Fruit fly (Drosophila melanogaster) whole organism, prepupa: ENCODE measurements around the gene brwl.
A peak's percentile ranks its signal among the peaks of the same experiment; 100 is the strongest.

Experiments used
- CG10631 ChIP-seq: fragments of 200-800 bp; sonication (Bioruptor generic); optimal IDR thresholded peaks from 2 replicates; lab custom pipeline; 2016; ENCODE audit warnings: missing biosample characterization, missing genetic modification characterization
- CG10669 ChIP-seq: fragments of 200-800 bp; sonication (Bioruptor generic); optimal IDR thresholded peaks from 3 replicates; lab custom pipeline; 2018; ENCODE audit warnings: missing biosample characterization, mild to moderate bottlenecking, missing genetic modification characterization, moderate library complexity
- CG11762 ChIP-seq: fragments of 200-800 bp; sonication (Bioruptor generic); optimal IDR thresholded peaks from 3 replicates; lab custom pipeline; 2016; ENCODE audit warnings: missing biosample characterization, missing genetic modification characterization; ENCODE audit not compliant: insufficient read depth
- CG11902 ChIP-seq: fragments of 200-800 bp; sonication (Bioruptor generic); optimal IDR thresholded peaks from 3 replicates; lab custom pipeline; 2016; ENCODE audit warnings: missing biosample characterization, missing genetic modification characterization
- CG15336 ChIP-seq: fragments of 200-800 bp; sonication (Bioruptor generic); IDR thresholded peaks from 2 replicates; pipeline ENCODE4 v1.3.6; 2022; ENCODE audit warnings: missing biosample characterization, missing genetic modification characterization
- CG32006 ChIP-seq: fragments of 200-800 bp; sonication (Bioruptor generic); optimal IDR thresholded peaks from 3 replicates; lab custom pipeline; 2017; ENCODE audit warnings: missing biosample characterization, mild to moderate bottlenecking, missing genetic modification characterization
- CG34406 ChIP-seq: fragments of 200-800 bp; sonication (Bioruptor generic); optimal IDR thresholded peaks from 3 replicates; lab custom pipeline; 2016; ENCODE audit warnings: missing biosample characterization, missing genetic modification characterization
- CG3919 ChIP-seq: fragments of 200-800 bp; sonication (Bioruptor generic); optimal IDR thresholded peaks from 3 replicates; lab custom pipeline; 2016; ENCODE audit warnings: missing biosample characterization, missing genetic modification characterization
- CG4318 ChIP-seq: fragments of 200-800 bp; sonication (Bioruptor generic); optimal IDR thresholded peaks from 3 replicates; lab custom pipeline; 2017; ENCODE audit warnings: missing biosample characterization, mild to moderate bottlenecking, missing genetic modification characterization
- CG6276 ChIP-seq: fragments of 200-800 bp; sonication (Bioruptor generic); optimal IDR thresholded peaks from 2 replicates; lab custom pipeline; 2017; ENCODE audit warnings: missing biosample characterization, mild to moderate bottlenecking, missing genetic modification characterization
- CG6792 ChIP-seq: fragments of 200-800 bp; sonication (Bioruptor generic); optimal IDR thresholded peaks from 3 replicates; lab custom pipeline; 2016; ENCODE audit warnings: missing biosample characterization, missing genetic modification characterization
- CG8119 ChIP-seq: fragments of 200-800 bp; sonication (Bioruptor generic); IDR thresholded peaks from 3 replicates; pipeline ENCODE4 v1.3.6; 2022; ENCODE audit warnings: missing biosample characterization, missing genetic modification characterization
- CG8632 ChIP-seq: fragments of 200-800 bp; sonication (Bioruptor generic); optimal IDR thresholded peaks from 3 replicates; lab custom pipeline; 2016; ENCODE audit warnings: missing biosample characterization, missing genetic modification characterization
- CG9139 ChIP-seq: fragments of 200-800 bp; sonication (Bioruptor generic); optimal IDR thresholded peaks from 3 replicates; lab custom pipeline; 2017; ENCODE audit warnings: missing biosample characterization, mild to moderate bottlenecking, missing genetic modification characterization
- Eip75B ChIP-seq: fragments of 200-800 bp; sonication (Bioruptor generic); optimal IDR thresholded peaks from 3 replicates; lab custom pipeline; 2016; ENCODE audit warnings: missing biosample characterization, missing genetic modification characterization
- Eip78C ChIP-seq: fragments of 200-800 bp; sonication (Bioruptor generic); peaks from one replicate; lab custom pipeline; 2016; ENCODE audit warnings: missing biosample characterization, missing genetic modification characterization
- Eip93F ChIP-seq: fragments of 200-800 bp; sonication (Bioruptor generic); optimal IDR thresholded peaks from 2 replicates; lab custom pipeline; 2016; ENCODE audit warnings: missing biosample characterization, mild to moderate bottlenecking, missing genetic modification characterization
- Ets96B ChIP-seq: fragments of 200-800 bp; optimal IDR thresholded peaks from 2 replicates; lab custom pipeline; 2019; ENCODE audit warnings: missing biosample characterization, mild to moderate bottlenecking, missing genetic modification characterization, moderate library complexity
- Gug ChIP-seq: fragments of 200-800 bp; sonication (Bioruptor generic); IDR thresholded peaks from 2 replicates; pipeline ENCODE4 v1.3.6; 2022; ENCODE audit warnings: missing biosample characterization, missing genetic modification characterization
- Hr38 ChIP-seq: sonication (Bioruptor generic); optimal IDR thresholded peaks from 2 replicates; lab custom pipeline; 2016; ENCODE audit warnings: missing biosample characterization, missing genetic modification characterization
- Hr39 ChIP-seq: fragments of 200-800 bp; sonication (Bioruptor generic); optimal IDR thresholded peaks from 2 replicates; lab custom pipeline; 2016; ENCODE audit warnings: missing biosample characterization, missing genetic modification characterization
- Hr4 ChIP-seq: fragments of 200-800 bp; sonication (Bioruptor generic); optimal IDR thresholded peaks from 3 replicates; lab custom pipeline; 2016; ENCODE audit warnings: missing biosample characterization, missing genetic modification characterization
- Lpt ChIP-seq: fragments of 200-800 bp; sonication (Bioruptor generic); optimal IDR thresholded peaks from 3 replicates; lab custom pipeline; 2016; ENCODE audit warnings: missing biosample characterization, missing genetic modification characterization
- OdsH ChIP-seq: fragments of 200-800 bp; sonication (Bioruptor generic); optimal IDR thresholded peaks from 3 replicates; lab custom pipeline; 2016; ENCODE audit warnings: missing biosample characterization, missing genetic modification characterization
- Smox ChIP-seq: fragments of 200-800 bp; sonication (Bioruptor generic); optimal IDR thresholded peaks from 3 replicates; lab custom pipeline; 2016; ENCODE audit warnings: missing biosample characterization, missing genetic modification characterization
- Sox15 ChIP-seq: fragments of 200-800 bp; sonication (Bioruptor generic); optimal IDR thresholded peaks from 3 replicates; lab custom pipeline; 2016; ENCODE audit warnings: missing biosample characterization, missing genetic modification characterization
- achi ChIP-seq: fragments of 200-800 bp; sonication (Bioruptor generic); optimal IDR thresholded peaks from 3 replicates; lab custom pipeline; 2016; ENCODE audit warnings: missing biosample characterization, missing genetic modification characterization
- acj6 ChIP-seq: fragments of 200-800 bp; sonication (Bioruptor generic); optimal IDR thresholded peaks from 3 replicates; lab custom pipeline; 2016; ENCODE audit warnings: missing biosample characterization, missing genetic modification characterization
- cyc ChIP-seq: fragments of 200-800 bp; sonication (Bioruptor generic); optimal IDR thresholded peaks from 3 replicates; lab custom pipeline; 2016; ENCODE audit warnings: missing biosample characterization, missing genetic modification characterization
- dac ChIP-seq: fragments of 200-800 bp; sonication (Bioruptor generic); optimal IDR thresholded peaks from 2 replicates; lab custom pipeline; 2017; ENCODE audit warnings: missing biosample characterization, mild to moderate bottlenecking, missing genetic modification characterization
- eg ChIP-seq: fragments of 200-800 bp; sonication (Bioruptor generic); IDR thresholded peaks from 3 replicates; pipeline ENCODE4 v1.3.6; 2022; ENCODE audit warnings: missing biosample characterization, missing genetic modification characterization
- esn ChIP-seq: fragments of 200-800 bp; sonication (Bioruptor generic); optimal IDR thresholded peaks from 2 replicates; lab custom pipeline; 2016; ENCODE audit warnings: missing biosample characterization, mild to moderate bottlenecking, missing genetic modification characterization, moderate library complexity
- fd85E ChIP-seq: fragments of 200-800 bp; sonication (Bioruptor generic); optimal IDR thresholded peaks from 3 replicates; lab custom pipeline; 2016; ENCODE audit warnings: missing biosample characterization, missing genetic modification characterization
- fkh ChIP-seq: fragments of 200-800 bp; sonication (Bioruptor generic); optimal IDR thresholded peaks from 3 replicates; lab custom pipeline; 2017; ENCODE audit warnings: missing biosample characterization, mild to moderate bottlenecking, missing genetic modification characterization, moderate library complexity
- lz ChIP-seq: fragments of 200-800 bp; sonication (Bioruptor generic); optimal IDR thresholded peaks from 3 replicates; lab custom pipeline; 2016; ENCODE audit warnings: missing biosample characterization, missing genetic modification characterization
- net ChIP-seq: fragments of 200-800 bp; sonication (Bioruptor generic); optimal IDR thresholded peaks from 3 replicates; lab custom pipeline; 2016; ENCODE audit warnings: missing biosample characterization, missing genetic modification characterization
- pdm3 ChIP-seq: fragments of 200-800 bp; sonication (Bioruptor generic); optimal IDR thresholded peaks from 3 replicates; lab custom pipeline; 2016; ENCODE audit warnings: missing biosample characterization, missing genetic modification characterization
- salr ChIP-seq, 2 experiments: fragments of 200-800 bp; sonication (Bioruptor generic); optimal IDR thresholded peaks; 3 replicates each; lab custom pipeline; 2016 to 2018; ENCODE audit warnings: missing biosample characterization in 2 of 2, missing genetic modification characterization in 2 of 2, mild to moderate bottlenecking in 1 of 2
- spab ChIP-seq: fragments of 200-800 bp; sonication (Bioruptor generic); optimal IDR thresholded peaks from 2 replicates; lab custom pipeline; 2017; ENCODE audit warnings: missing biosample characterization, mild to moderate bottlenecking, missing genetic modification characterization, missing genetic modification reagents
- ss ChIP-seq, 2 experiments: fragments of 200-800 bp; sonication (Bioruptor generic); optimal IDR thresholded peaks; 2 replicates in 1 of 2; 3 replicates in 1 of 2; lab custom pipeline; 2017 to 2018; ENCODE audit warnings: mild to moderate bottlenecking in 2 of 2, missing biosample characterization in 2 of 2, missing genetic modification characterization in 2 of 2, moderate library complexity in 1 of 2
- topi ChIP-seq: fragments of 200-800 bp; sonication (Bioruptor generic); optimal IDR thresholded peaks from 3 replicates; lab custom pipeline; 2016; ENCODE audit warnings: missing biosample characterization, missing genetic modification characterization
- vri ChIP-seq: fragments of 200-800 bp; sonication (Bioruptor generic); optimal IDR thresholded peaks from 3 replicates; lab custom pipeline; 2016; ENCODE audit warnings: missing biosample characterization, mild to moderate bottlenecking, missing genetic modification characterization

Gene brwl

DNA sequence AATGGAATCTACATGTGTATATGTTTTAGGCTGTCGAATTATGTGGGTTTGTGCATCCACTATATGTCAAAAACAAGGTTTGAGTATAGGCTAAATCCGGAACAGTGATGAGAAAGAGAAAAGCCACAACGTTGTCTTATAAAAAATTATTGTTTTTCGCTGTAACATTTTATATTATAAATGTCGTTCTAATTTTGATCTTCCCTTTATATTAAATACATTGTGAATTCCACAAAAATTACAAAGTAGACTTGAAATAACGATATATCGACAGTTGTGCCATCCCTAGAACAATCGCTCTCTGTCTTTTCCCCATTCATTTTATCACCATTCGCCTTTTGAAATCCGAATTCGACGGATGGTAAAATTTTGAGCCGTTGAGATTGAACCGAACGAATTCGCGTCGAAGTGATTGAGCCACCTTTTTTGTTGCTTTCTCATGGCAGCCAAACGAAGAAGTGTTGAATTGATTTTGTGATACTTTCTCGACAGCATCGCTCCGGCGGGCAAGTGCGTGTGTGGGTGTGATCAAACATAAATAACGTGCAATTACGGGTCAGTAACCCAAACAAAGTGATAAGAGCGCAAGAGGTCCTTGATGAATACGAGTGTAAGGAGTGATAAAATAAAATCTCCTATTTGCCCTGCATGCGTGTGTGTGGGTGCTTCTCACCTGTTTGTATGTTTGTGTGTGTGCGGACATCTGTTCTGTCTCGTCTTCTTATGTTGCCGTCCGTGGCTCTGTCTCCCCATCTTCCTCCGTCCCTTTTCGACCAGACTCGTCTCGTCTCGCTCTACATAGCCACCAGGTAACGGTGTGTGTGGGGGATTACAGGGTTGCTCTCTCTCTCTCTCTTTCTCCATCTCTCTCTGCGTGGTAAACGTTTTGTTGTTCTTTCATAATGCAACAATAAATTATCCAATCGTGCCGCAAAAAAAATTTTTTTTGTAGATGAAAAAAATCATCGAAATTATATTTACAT is 47.5 kb upstream of the brwl start, which contains the start of gene Oatp30B (continued):
- TF ChIP-seq Eip75B (GFP tag; lab: Kevin White, UChicago) (peak; percentile 93), Hr39 (GFP tag; lab: Kevin White, UChicago) (peak; percentile 94), Gug (GFP tag; lab: Robert Waterston, UW) (peak; percentile 91), Hr4 (GFP tag; lab: Kevin White, UChicago) (peak; percentile 93), ss (GFP tag; optimal IDR thresholded peaks at IDR 0.05; lab: Kevin White, UChicago) (peak; percentile 57 to 83), CG11902 (GFP tag; lab: Kevin White, UChicago) (peak; percentile 89), Smox (peak; percentile 96), net (peak; percentile 89), CG8119 (GFP tag; lab: Robert Waterston, UW) (no peak; the same call in 1 of the 3 replicates), fd85E (GFP tag; lab: Kevin White, UChicago) (peak; percentile 79), cyc (GFP tag; lab: Kevin White, UChicago) (peak; percentile 93), Ets96B (tag; lab: Kevin White, UChicago) (peak; percentile 93), achi (GFP tag; lab: Kevin White, UChicago) (peak; percentile 90), Lpt (GFP tag; lab: Kevin White, UChicago) (peak; percentile 83), eg (peak; percentile 97), Hr38 (GFP tag; lab: Kevin White, UChicago) (peak; percentile 21), vri (peak; percentile 88), CG6792 (GFP tag; lab: Kevin White, UChicago) (peak; percentile 91), salr (GFP tag; optimal IDR thresholded peaks at IDR 0.05; lab: Kevin White, UChicago) (peak; percentile 81 to 83), topi (GFP tag; lab: Kevin White, UChicago) (peak; percentile 92)
- TF ChIP-seq, all 60 proteins: peak for 59

DNA sequence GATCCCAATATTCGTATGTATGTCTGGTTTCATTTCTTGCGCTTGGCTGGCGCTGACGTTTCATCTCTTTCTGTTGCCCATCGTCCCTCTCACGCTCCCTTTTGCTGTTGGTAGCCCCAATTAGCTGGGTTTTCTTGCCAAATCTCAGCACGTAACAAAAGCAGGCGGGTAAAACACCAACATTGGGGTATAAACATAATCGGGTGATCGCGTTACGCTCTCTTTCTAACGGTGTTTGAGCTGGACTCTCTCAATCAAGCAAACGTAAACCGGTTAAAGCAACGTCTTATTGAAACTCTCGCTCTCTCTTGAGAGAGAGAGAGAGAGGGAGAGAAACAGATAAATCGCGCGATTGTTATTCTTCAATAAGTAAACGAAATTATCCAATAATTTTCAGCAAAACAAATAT is 45.9 kb upstream of the brwl start:
- no peak for TF ChIP-seq CG10669 (GFP tag; lab: Kevin White, UChicago)
- no peak for TF ChIP-seq pdm3
- TF ChIP-seq Sox15 (GFP tag; lab: Kevin White, UChicago): no peak
- TF ChIP-seq CG15336 (GFP tag; lab: Robert Waterston, UW): peak; percentile 34; the same call in 1 of the 2 replicates
- TF ChIP-seq Eip78C (GFP tag; lab: Kevin White, UChicago): peak; percentile 42
- TF ChIP-seq salr (GFP tag; optimal IDR thresholded peaks at IDR 0.05; lab: Kevin White, UChicago): no peak
- TF ChIP-seq CG34406 (GFP tag; lab: Kevin White, UChicago): no peak
- TF ChIP-seq vri: peak; percentile 2

DNA sequence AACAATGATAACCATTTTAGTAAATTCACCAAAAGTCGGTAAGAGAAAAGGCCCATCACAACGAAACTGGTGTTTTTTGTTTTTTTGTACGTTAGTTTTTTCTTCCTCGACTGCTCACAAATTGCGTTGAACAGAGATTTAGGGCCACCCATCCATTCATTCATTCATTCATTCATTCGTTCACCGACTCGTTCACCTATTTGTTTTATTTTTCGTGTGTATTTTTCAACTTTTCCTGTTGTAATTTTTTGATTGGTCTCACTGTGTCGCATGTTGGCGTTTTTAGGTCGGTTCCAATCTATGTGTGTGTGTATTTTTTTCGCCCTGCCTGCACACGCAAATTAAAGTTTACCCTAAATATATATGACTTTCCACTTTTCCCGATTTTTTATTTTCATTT is 43.8 kb upstream of the brwl start:
- TF ChIP-seq CG8632 (no peak), Eip78C (GFP tag; lab: Kevin White, UChicago) (peak; percentile 36)

DNA sequence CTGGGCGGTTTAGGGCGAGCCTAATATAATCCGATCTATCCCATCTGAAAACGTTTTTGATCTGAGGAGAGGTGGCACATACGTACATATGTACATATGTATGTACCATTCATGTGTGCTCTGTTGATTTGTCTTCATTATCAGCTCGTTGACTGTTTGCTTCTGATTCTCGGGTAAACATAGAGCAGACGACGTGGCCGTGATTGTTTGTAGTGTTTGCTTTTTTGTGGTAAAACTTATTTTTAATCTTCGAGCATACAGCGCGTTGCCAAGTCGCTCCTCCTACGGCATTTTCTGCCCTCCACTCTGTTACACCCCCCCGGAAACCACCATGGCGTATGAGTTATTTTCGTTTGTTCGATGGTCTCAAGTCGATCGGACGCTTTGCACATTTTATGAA is 43.0 kb upstream of the brwl start:
- TF ChIP-seq lz (GFP tag; lab: Kevin White, UChicago): no peak
- TF ChIP-seq OdsH: peak; percentile 17
- peak; percentile 48 to 71 for TF ChIP-seq ss (GFP tag; optimal IDR thresholded peaks at IDR 0.05; lab: Kevin White, UChicago)
- no peak; the same call in 1 of the 2 replicates for TF ChIP-seq CG15336 (GFP tag; lab: Robert Waterston, UW)
- peak; percentile 32 for TF ChIP-seq CG6276 (GFP tag; lab: Kevin White, UChicago)
- TF ChIP-seq Gug (GFP tag; lab: Robert Waterston, UW): 0 out of 2 replicates have a peak, but pooled peaks have one; percentile 21
- no peak for TF ChIP-seq esn (GFP tag; lab: Kevin White, UChicago)
- peak; percentile 13 for TF ChIP-seq acj6 (GFP tag; lab: Kevin White, UChicago)
- TF ChIP-seq net: peak; percentile 47
- peak; percentile 23 for TF ChIP-seq achi (GFP tag; lab: Kevin White, UChicago)
- TF ChIP-seq Eip93F (GFP tag; lab: Kevin White, UChicago): no peak
- TF ChIP-seq CG32006 (GFP tag; lab: Kevin White, UChicago): peak; percentile 22
- no peak for TF ChIP-seq dac (GFP tag; lab: Kevin White, UChicago)
- peak; percentile 99 for TF ChIP-seq fkh (GFP tag; lab: Kevin White, UChicago)
- TF ChIP-seq spab (GFP tag; lab: Kevin White, UChicago): peak; percentile 54
- peak; percentile 1 for TF ChIP-seq CG34406 (GFP tag; lab: Kevin White, UChicago)
- peak; percentile 26 for TF ChIP-seq CG10631 (GFP tag; lab: Kevin White, UChicago)
- peak; percentile 3 to 53 for TF ChIP-seq salr (GFP tag; optimal IDR thresholded peaks at IDR 0.05; lab: Kevin White, UChicago)
- TF ChIP-seq CG4318 (GFP tag; lab: Kevin White, UChicago): no peak
- peak; percentile 17 for TF ChIP-seq CG11762
- 0 out of 3 replicates have a peak, but pooled peaks have one; percentile 29 for TF ChIP-seq eg
- TF ChIP-seq Hr39 (GFP tag; lab: Kevin White, UChicago): no peak
- TF ChIP-seq CG9139 (GFP tag; lab: Kevin White, UChicago): peak; percentile 72
- TF ChIP-seq pdm3: peak; percentile 1
- peak; percentile 48 for TF ChIP-seq CG3919 (GFP tag; lab: Kevin White, UChicago)
